Worm (Caenorhabditis elegans) whole organism, dauer: ENCODE results near the gene ceh-16.

ENCODE experiments used
- unc-62 ChIP-seq: sonication (generic microtip); optimal IDR thresholded peaks from 2 replicates; lab custom pipeline; 2017; ENCODE audit warnings: missing biosample characterization, missing genetic modification reagents, missing genetic modification characterization

ceh-16 gene

DNA sequence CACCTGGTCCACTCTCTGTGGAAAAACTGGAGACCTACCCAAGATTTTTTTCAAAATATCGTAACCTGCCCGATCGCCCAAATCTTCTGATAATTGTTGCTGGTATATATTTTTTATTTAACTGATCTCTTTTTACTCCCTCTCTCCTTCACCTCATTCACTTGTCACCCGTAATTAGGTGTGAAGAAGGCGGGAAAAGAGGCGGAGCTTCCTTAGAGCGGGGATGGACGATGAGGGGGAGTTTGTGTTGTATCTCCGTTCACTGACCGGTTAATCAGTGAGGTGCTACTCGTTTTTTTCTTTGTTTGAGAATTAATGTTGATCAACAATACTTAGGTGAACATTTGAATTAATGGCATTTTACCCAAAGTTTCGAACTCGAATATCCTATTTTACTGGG, at the start of gene ceh-16:
Gene ceh-16 (plus strand): TSS at position 301 of the 400 bp plus-strand sequence.
- no peak for TF ChIP-seq unc-62 (GFP tag; lab: Kevin White, UChicago)

DNA sequence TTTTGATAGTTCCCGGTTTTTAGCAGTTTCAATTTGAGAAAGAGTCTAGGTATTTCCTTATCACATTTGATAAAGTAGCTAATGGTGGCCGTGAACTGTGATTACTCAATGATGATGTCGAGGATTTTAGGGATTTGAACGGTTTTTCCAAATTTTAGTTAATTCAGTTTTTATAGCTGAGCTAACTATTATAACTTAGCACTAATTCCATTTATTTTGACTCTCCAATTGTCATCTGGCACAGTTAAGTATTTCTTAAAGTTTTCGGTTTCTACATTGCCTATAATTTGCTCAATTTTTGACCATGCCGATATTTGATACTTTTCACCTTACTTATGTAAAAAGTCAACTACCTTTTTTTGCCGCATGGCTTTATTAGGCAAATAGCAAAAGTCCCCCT, 49.2 kb upstream of the ceh-16 start:
- TF ChIP-seq unc-62 (GFP tag; lab: Kevin White, UChicago): no peak

DNA sequence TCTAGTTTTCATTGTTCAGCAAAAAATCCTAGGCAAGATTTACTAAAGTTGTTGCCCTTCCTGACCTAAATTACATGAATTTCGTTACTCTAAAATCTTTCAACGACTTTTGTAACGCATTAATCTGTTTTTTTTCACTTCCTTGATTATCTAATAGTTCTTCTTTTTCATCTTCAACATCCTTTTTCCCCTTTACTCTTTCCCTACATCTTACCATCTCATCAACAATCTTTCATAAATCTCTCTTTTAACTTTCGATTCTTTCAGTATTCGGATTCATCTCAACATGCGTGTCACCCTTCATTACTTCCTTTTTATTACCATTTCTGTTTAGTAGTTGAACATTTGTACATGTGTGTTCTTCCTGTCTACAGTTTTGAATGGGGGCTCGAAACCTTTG, 48.7 kb upstream of the ceh-16 start:
- TF ChIP-seq unc-62 (GFP tag; lab: Kevin White, UChicago): no peak

DNA sequence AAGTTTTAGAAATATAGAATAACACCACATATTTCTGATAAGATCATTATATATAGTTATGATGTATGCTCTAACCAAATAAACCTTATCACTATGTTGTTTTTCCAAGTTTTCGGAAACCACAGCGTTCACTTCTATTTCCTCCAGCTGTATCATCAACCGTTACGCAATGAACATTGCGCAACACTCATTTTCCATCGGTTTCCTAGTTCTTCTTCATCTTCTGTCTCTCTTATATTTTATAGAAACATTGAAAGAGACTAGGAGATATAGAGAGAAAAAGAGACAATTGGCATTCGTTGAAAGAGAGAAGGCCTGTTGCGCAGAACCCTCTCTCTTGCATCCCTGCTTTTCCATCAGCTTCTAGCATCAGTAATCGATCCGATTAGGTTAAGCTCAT, 48.2 kb upstream of the ceh-16 start:
- TF ChIP-seq unc-62 (GFP tag; lab: Kevin White, UChicago): no peak

DNA sequence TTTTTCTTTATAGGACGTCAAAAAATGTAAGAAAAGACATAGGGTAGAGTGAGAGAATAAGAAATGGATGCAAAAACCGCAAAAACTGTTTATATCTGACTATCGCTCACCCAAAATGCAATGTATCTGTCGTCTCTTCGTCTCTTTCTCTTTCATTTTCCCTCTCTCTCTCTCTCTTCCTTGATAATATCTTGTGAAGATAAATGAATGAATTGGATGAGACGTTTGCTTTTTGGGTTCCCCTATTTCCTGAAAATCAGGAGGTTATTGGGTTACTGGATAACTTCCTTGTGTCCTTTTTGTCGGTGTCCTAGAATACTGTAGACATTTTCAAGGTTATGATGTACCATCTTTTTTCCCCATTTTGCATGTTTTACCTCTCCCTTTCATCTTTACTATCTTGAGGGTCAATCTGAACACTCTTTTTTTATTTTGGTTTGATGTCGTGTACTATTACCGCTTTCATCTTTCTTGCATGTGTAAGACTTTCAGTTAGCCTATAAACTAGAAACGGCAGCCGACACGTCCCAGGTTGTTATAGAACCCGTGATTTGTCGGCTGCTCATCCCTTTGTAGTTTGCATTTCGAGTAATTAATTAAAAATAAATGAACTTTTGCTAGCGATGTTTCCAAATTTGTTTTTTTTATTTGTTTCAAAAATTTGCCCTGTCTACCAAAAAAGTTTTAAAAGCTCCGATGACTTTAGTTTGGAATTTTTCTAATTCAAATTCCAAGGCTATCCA, 47.0 kb upstream of the ceh-16 start:
- no peak for TF ChIP-seq unc-62 (GFP tag; lab: Kevin White, UChicago)

DNA sequence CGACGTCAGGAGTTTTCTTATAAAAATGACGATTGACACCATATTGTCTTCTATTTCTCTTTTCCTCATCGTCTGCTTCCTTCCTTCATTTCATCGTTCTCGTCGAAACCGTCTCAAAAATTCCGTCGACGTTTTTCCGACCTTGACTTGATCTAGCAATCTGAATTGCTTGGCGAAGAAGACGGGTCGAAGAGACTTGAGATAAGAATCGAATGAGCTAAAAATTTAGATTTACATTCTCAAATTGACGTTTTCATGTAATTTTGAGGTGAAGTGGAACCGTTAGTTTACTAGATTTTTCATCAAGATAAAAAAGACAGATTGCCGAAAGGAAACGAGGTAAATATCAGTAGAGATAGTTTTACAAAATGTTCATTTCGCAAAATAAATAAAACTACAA, 45.0 kb upstream of the ceh-16 start:
- no peak for TF ChIP-seq unc-62 (GFP tag; lab: Kevin White, UChicago)

DNA sequence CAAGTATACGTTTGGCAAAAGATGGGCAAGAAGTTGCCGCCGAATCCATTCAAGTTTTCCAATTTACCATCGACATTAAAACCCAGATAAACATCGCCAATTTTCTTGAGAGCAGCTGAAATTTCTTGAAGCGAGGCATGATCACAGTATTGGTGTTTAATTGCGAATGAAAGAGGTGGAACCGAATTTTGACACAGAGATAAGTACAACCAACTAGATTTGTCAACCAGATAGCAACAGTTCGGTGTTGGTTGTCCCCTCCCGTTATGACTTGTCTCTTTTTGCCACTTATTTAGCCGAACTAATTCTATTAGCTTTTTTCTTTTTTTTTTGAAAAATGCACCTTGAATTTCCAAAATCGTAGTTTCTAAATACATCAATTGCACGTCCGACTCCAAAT, 44.2 kb upstream of the ceh-16 start:
- TF ChIP-seq unc-62 (GFP tag; lab: Kevin White, UChicago): no peak

DNA sequence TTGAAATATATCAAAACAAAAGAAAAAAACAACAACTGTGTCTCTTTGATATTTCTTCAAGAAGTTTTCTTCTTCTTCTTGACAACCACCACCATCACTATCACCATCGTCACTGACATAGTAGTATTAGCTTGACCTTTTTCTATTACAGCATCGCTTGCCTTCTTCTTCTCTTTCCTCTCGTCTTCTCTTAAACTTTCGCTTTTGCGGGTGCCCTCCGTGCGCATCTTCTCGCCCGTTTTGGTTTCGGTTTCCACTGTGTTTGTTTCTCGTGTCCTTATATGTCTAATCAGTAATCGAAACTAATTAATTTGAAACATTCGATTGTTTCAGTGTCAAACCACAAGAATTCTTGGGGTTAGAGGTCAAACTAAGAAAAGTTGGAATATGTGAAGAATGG, 43.2 kb upstream of the ceh-16 start:
- no peak for TF ChIP-seq unc-62 (GFP tag; lab: Kevin White, UChicago)

DNA sequence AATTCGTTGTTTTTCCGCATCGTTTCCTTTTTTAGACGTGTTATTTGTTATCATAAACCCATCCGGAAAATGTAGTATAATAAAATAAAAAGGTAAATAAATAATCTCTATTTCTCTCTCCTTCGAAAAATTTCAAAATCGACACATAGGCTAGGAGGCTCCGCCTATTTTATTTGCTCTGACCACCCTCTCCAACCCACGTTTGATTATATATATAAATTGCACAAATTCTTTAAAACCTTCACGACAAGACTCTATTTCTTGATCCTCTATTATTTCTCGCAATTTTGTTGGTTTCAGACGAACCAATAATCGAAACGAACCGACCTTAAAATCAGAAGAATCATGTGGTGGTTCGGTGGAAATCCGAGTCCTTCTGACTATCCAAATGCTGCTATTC, 41.7 kb upstream of the ceh-16 start, which contains the start of gene doxa-1:
Gene doxa-1 (plus strand): TSS at position 301 of the 400 bp plus-strand sequence.
- TF ChIP-seq unc-62 (GFP tag; lab: Kevin White, UChicago): no peak

DNA sequence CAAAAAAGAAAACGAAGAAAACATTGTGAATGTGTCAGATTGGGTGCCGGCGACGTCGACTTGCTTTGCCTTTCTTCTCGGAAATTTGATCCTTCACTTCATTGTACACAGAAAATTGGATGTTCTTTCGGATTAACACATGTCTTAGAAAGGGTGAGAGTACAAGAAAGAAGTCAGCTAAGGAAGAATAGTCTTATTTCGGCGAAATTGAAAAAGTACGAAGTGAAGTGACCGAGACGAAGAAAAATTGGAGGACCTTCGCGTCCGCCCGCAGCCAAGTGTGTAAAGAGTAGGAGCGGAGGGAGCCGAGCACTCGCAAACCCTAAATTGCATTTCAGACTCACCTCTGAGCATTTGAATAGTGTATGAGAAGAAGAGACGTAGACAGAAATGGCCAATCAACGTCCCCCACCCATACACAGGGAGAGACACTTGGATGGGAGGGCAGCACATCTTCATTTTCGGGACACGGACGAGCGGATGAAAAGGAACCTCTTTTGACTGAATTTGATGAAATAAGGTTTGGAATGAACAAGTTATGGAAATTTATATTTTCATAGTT, 33.9 kb upstream of the ceh-16 start, which contains the start of gene glr-1:
Gene glr-1 (minus strand): TSS at position 51 of the 562 bp plus-strand sequence.
- TF ChIP-seq unc-62 (GFP tag; lab: Kevin White, UChicago): no peak

DNA sequence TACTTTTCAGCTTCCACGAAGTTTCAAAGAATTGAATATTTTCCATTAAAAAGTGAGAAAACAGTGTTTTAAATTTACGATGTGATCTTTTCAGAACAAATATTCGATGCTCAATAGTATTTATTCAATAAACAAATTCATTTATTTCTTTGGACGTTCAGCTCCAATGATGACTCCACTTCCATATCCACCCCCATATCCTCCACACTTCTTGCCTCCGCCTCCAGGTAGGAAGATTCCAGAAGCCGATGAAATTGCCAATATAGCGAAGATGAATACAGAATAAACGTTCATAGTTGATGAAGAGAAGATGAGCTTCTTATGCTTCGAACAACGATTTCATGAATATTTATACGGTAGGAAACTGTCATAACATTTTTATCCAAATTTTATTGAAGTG, 33.3 kb upstream of the ceh-16 start, which contains the start of gene fip-3:
Gene fip-3 (minus strand): TSS at position 294 of the 400 bp plus-strand sequence.
- TF ChIP-seq unc-62 (GFP tag; lab: Kevin White, UChicago): no peak

DNA sequence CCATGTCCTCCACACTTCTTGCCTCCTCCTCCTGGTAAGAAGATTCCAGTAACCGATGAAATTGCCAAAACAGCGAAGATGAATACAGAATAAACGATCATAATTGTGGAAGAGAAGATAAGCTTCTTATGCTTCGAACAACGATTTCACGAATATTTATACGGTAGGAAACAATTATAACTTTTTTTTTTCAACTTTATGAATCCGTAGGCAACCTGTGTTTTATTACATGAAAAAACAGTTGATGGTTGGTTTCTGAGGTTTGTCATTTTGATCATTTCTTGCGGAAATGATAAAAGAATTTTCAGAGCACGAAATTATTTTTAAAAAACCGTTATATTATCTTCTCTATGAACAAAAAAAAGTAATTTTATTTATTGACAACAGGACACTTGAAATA, 31.7 kb upstream of the ceh-16 start, which contains the start of gene fipr-16:
Gene fipr-16 (minus strand): TSS at position 101 of the 400 bp plus-strand sequence.
- no peak for TF ChIP-seq unc-62 (GFP tag; lab: Kevin White, UChicago)

DNA sequence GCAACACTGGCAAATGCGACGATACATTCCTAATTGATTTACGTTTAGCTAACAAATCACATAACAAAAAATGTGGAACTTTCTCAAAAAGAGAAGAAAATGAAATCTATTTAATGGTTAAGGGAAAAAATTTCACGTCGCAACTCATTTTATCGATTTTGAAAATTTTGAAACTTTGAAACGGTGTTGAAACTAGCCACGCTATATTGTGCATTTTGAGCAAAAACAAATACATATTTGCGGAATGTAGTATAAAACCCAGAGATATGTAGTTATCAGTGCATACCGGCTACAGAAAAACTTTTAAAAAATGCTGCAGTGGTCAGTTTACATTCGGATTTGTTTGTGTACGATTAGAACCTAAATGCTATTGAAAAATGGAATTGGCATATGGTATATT, 28.9 kb upstream of the ceh-16 start, which contains the start of gene C06E1.7:
Gene C06E1.7 (minus strand): TSS at position 101 of the 400 bp plus-strand sequence.
- no peak for TF ChIP-seq unc-62 (GFP tag; lab: Kevin White, UChicago)

DNA sequence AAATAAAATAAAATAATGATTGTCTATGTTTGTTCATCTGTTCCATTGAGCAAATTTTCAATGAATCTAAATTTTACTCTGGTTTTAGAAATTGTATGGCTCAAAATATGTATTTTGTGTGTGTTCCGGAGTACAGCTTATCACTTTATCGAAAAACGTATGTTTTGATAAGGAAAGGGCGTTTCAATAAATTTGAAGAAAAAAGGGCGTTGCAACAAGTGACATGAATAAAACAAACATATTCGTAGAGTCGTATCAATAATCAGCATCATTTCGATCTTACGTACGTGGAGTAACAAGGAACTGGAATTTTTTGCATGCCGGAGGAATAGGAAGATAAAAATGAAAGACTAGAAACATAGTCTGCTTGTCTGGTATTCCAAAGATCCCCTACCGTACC, 28.4 kb upstream of the ceh-16 start:
- TF ChIP-seq unc-62 (GFP tag; lab: Kevin White, UChicago): no peak

DNA sequence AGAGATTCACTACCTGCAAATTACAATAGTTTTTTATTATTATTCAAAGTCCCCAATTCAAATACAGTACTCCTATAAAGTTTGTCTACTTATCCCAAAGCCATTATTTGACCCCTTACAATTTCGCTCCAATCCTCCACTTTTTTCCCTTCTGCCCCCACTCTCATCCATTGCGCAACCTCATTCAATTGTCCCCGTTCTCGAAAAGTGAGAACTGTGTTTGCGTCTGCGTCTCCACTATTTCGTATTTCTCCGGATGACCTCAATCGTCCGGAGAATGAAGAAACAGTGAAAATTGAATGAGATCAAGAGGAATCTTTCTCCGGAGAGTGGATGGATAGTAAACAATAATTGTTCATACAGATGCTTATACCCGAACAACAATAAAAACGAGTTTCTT, 25.8 kb upstream of the ceh-16 start:
- no peak for TF ChIP-seq unc-62 (GFP tag; lab: Kevin White, UChicago)

DNA sequence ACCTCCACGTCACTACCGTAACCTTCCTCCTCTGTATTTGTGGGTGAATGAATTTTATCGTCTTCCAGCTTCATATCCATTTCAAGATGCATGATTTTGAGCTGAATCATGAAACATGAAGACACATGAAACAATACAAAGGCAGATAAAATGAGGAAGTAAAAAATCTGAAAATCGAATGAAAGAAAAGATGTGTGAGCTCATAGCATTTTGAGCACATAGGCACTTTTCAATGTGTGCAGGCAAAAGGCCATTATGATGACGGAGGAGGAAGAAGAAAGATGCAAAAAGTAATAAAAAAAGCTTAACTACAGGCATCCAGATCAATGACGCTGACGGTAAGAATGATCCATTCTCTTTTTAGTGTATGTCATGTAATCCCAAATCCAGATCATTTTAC, 24.8 kb upstream of the ceh-16 start, which contains the start of gene ztf-30:
Gene ztf-30 (minus strand): TSS at position 101 of the 400 bp plus-strand sequence.
- TF ChIP-seq unc-62 (GFP tag; lab: Kevin White, UChicago): no peak

DNA sequence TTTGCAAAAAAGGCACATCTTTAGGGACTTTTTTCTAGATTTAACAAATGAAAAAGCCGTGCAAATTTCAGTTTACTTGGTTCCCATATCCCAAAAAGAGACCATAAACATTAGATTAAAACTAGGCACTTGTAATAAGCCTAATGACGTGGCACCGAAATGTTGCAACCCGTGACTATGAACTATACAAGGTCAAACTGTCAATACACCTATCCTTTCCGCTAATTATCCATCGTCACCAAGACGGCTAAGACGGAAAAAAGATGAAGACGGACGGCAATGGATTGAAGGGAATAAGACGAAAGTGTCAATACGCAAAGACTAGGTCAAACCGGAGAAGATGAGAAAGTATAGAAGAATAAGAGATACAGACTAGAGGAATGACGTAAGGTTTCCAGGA, 23.6 kb upstream of the ceh-16 start:
- no peak for TF ChIP-seq unc-62 (GFP tag; lab: Kevin White, UChicago)
